Fruit fly (Drosophila melanogaster): ENCODE measurements around the gene mtgo.
A peak's percentile ranks its signal among the peaks of the same experiment; 100 is the strongest.

mtgo gene

dm6 chr2L:16542997-16543593, 1.7 kb upstream of the mtgo start (continued):
- no peak for TF ChIP-seq Hmx (GFP tag; optimal IDR thresholded peaks at IDR 0.05)
- TF ChIP-seq CHES-1-like (GFP tag; optimal IDR thresholded peaks at IDR 0.05): peak; percentile 70
- TF ChIP-seq Elba2 (GFP tag; optimal IDR thresholded peaks at IDR 0.05): no peak
- no peak; the same call in 1 of the 2 replicates for TF ChIP-seq E2f1 (GFP tag; IDR thresholded peaks at IDR 0.05)
- TF ChIP-seq CG7786 (GFP tag; optimal IDR thresholded peaks at IDR 0.05): peak; percentile 36
- peak; percentile 18 for TF ChIP-seq MESR4 (GFP tag; optimal IDR thresholded peaks at IDR 0.05)
- TF ChIP-seq tgo (GFP tag; IDR thresholded peaks at IDR 0.05): peak; percentile 47; the same call in 1 of the 3 replicates
- peak; percentile 95 for TF ChIP-seq CG6765 (GFP tag; optimal IDR thresholded peaks at IDR 0.05)
- TF ChIP-seq kay (GFP tag; optimal IDR thresholded peaks at IDR 0.05): no peak
- peak; percentile 47 for TF ChIP-seq lbe (GFP tag; optimal IDR thresholded peaks at IDR 0.05)
- peak; percentile 61 for TF ChIP-seq sug (tag; optimal IDR thresholded peaks at IDR 0.05)
- TF ChIP-seq Pdp1 (GFP tag; optimal IDR thresholded peaks at IDR 0.05): peak in 1 of 2 experiments; percentile 41
- TF ChIP-seq CrebB (tag; optimal IDR thresholded peaks at IDR 0.05): peak; percentile 93
- TF ChIP-seq en (GFP tag; optimal IDR thresholded peaks at IDR 0.05): peak; percentile 82
- no peak for TF ChIP-seq Scr (GFP tag; IDR thresholded peaks at IDR 0.05; ENCODE audit: partially characterized antibody)
- TF ChIP-seq sqz (GFP tag; optimal IDR thresholded peaks at IDR 0.05): peak; percentile 72
- TF ChIP-seq CG2712 (tag; optimal IDR thresholded peaks at IDR 0.05): peak; percentile 69
- TF ChIP-seq az2 (GFP tag; optimal IDR thresholded peaks at IDR 0.05): peak; percentile 50
- peak; percentile 82 for TF ChIP-seq Bteb2 (GFP tag; optimal IDR thresholded peaks at IDR 0.05)
- TF ChIP-seq pum (GFP tag; optimal IDR thresholded peaks at IDR 0.05): peak; percentile 29
- TF ChIP-seq CG1024 (GFP tag; IDR thresholded peaks at IDR 0.05): peak; percentile 26; the same call in 1 of the 2 replicates
- TF ChIP-seq btn (GFP tag; optimal IDR thresholded peaks at IDR 0.05): no peak
- no peak for TF ChIP-seq vnd (GFP tag; IDR thresholded peaks at IDR 0.05; ENCODE audit: partially characterized antibody)
- TF ChIP-seq jing (GFP tag; optimal IDR thresholded peaks at IDR 0.05): peak; percentile 58
- TF ChIP-seq CG7963 (GFP tag; IDR thresholded peaks at IDR 0.05; ENCODE audit: partially characterized antibody): no peak
- peak; percentile 94 for TF ChIP-seq vvl (GFP tag; IDR thresholded peaks at IDR 0.05)
- TF ChIP-seq CG13424 (tag; optimal IDR thresholded peaks at IDR 0.05): peak; percentile 60
- TF ChIP-seq CG7271 (tag; optimal IDR thresholded peaks at IDR 0.05): peak; percentile 78
- TF ChIP-seq CG6854 (GFP tag; optimal IDR thresholded peaks at IDR 0.05): peak; percentile 91
- peak; percentile 78 for TF ChIP-seq CG15601 (tag; optimal IDR thresholded peaks at IDR 0.05)
- TF ChIP-seq CG14710 (tag; optimal IDR thresholded peaks at IDR 0.05): peak; percentile 63
- peak; percentile 78; the same call in 2 of the 3 replicates for TF ChIP-seq CG17361 (GFP tag; IDR thresholded peaks at IDR 0.05)
- no peak for TF ChIP-seq Hr39 (optimal IDR thresholded peaks at IDR 0.05)
- TF ChIP-seq Xrp1 (GFP tag; IDR thresholded peaks at IDR 0.05): no peak
- TF ChIP-seq CG17328 (GFP tag; IDR thresholded peaks at IDR 0.05): peak; percentile 72
- no peak for TF ChIP-seq CG4730 (GFP tag; IDR thresholded peaks at IDR 0.05)
- peak; percentile 84 for TF ChIP-seq CG10209 (GFP tag; optimal IDR thresholded peaks at IDR 0.05)
- TF ChIP-seq zen2 (GFP tag; IDR thresholded peaks at IDR 0.05; ENCODE audit: partially characterized antibody): no peak
- TF ChIP-seq hbn (GFP tag; IDR thresholded peaks at IDR 0.05; ENCODE audit: partially characterized antibody): no peak
- peak; percentile 65 for TF ChIP-seq gem (tag; optimal IDR thresholded peaks at IDR 0.05)
- TF ChIP-seq Adf1 (GFP tag; IDR thresholded peaks at IDR 0.05): peak; percentile 16; the same call in 1 of the 2 replicates
- peak; percentile 88 for TF ChIP-seq schlank (tag; optimal IDR thresholded peaks at IDR 0.05)
- no peak; the same call in 1 of the 2 replicates for TF ChIP-seq MBD-R2 (GFP tag; IDR thresholded peaks at IDR 0.05)
- peak; percentile 76 for TF ChIP-seq Rfx (GFP tag; IDR thresholded peaks at IDR 0.05)
- TF ChIP-seq vfl (GFP tag; optimal IDR thresholded peaks at IDR 0.05): peak; percentile 8
- TF ChIP-seq Eip74EF (GFP tag; optimal IDR thresholded peaks at IDR 0.05): no peak
- TF ChIP-seq crol (GFP tag; IDR thresholded peaks at IDR 0.05): peak; percentile 13; the same call in 1 of the 2 replicates
- TF ChIP-seq CG31365 (tag; optimal IDR thresholded peaks at IDR 0.05): peak; percentile 89
- peak; percentile 21 for TF ChIP-seq Hr3 (GFP tag; optimal IDR thresholded peaks at IDR 0.05)
- no peak for TF ChIP-seq Dip2 (GFP tag; IDR thresholded peaks at IDR 0.05)

All from whole organism, embryonic.